Fruit fly (Drosophila melanogaster): Measurements from ENCODE around the gene RpL13A.

DNA sequence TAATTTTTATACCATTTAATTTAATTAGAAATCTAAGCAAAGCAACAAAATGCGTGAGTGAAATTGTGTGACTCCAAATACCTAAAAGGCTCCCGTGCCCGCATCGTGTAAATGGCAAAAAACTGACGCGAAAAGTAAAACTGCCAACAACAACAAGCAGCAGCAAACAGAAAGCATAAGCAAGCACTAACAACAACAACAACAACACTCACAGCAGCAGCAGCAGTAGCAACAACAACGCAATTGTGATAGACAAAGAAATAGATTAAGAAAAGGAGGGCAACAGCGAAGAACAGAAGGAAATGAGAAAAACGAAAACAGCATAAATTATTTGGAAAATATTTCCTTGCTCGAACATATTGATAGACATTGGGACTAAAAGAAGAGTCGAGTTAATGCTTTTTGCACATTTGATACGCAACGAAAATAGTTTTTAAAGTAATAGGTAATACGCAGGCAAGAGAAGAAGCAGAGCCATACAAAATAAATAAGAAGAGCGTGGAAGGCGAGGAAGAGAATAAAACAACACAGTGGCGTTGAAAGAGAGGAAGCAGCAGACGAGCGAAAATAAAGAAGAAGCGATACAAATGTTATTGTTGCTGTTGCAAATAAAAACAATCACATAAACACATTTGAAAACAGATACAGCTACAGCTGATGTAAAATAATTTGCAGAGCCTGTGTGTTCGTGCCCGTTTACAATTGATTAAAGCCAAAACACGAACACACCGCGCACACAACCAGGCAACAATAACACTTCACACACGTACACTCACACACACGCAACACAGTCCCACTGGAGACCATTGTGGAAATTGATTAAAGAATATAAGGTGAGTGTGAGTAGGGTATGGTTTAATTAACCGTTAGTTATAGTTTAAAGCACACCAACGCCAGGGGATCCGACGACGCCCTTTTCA, 45.7 kb downstream of the RpL13A start:
- TF ChIP-seq kay (GFP tag; ENCODE audit: borderline replicate concordance) (no peak), Hr96 (GFP tag; optimal IDR thresholded peaks at IDR 0.05) (no peak), bab1 (GFP tag; optimal IDR thresholded peaks at IDR 0.05) (no peak), cnc (optimal IDR thresholded peaks at IDR 0.05) (no peak), Mnt (GFP tag; optimal IDR thresholded peaks at IDR 0.05) (no peak), CG7101 (tag; optimal IDR thresholded peaks at IDR 0.05) (no peak)
